Worm (Caenorhabditis elegans) whole organism, young adult: ENCODE data around the gene mmad-1.
A peak's percentile ranks its signal among the peaks of the same experiment; 100 is the strongest.

ENCODE experiments used
- B0019.2 ChIP-seq: fragments of 200-800 bp; sonication (Bioruptor generic); conservative IDR thresholded peaks from 2 replicates; pipeline ENCODE4 v1.3.6; 2022; ENCODE audit warnings: missing genetic modification reagents, missing genetic modification characterization, missing compliant biosample characterization
- B0336.3 ChIP-seq: fragments of 200-800 bp; sonication (Bioruptor generic); IDR thresholded peaks from 2 replicates; pipeline ENCODE4 v1.3.6; 2022; ENCODE audit warnings: missing genetic modification characterization, missing compliant biosample characterization
- F57C9.4 ChIP-seq: sonication (generic microtip); optimal IDR thresholded peaks from 2 replicates; lab custom pipeline; 2017; ENCODE audit warnings: mild to moderate bottlenecking, missing genetic modification characterization, missing compliant biosample characterization
- Y53F4B.3 ChIP-seq: fragments of 200-800 bp; sonication (Bioruptor generic); IDR thresholded peaks from 2 replicates; pipeline ENCODE4 v1.3.6; 2022; ENCODE audit warnings: missing genetic modification reagents, missing genetic modification characterization, missing compliant biosample characterization
- Y53G8AR.9 ChIP-seq: fragments of 200-800 bp; sonication (Bioruptor generic); conservative IDR thresholded peaks from 2 replicates; pipeline ENCODE4 v1.3.6; 2022; ENCODE audit warnings: missing genetic modification reagents, missing genetic modification characterization, missing compliant biosample characterization
- Y56A3A.18 ChIP-seq: fragments of 200-800 bp; sonication (Bioruptor generic); IDR thresholded peaks from 2 replicates; pipeline ENCODE4 v1.3.6; 2022; ENCODE audit warnings: missing genetic modification reagents, missing genetic modification characterization, missing compliant biosample characterization
- ZK185.1 ChIP-seq: sonication (generic microtip); optimal IDR thresholded peaks from 2 replicates; lab custom pipeline; 2016; ENCODE audit warnings: mild to moderate bottlenecking, missing genetic modification characterization, missing compliant biosample characterization; ENCODE audit not compliant: poor library complexity, severe bottlenecking
- ama-1 ChIP-seq, 3 experiments: fragments of 150-350 bp in 1 of 3; sonication (generic microtip) in 2 of 3; optimal IDR thresholded peaks; 2 replicates each; lab custom pipeline; 2014 to 2018; ENCODE audit warnings: missing biosample characterization in 2 of 3, missing genetic modification characterization in 2 of 3, missing genetic modification reagents in 2 of 3
- atf-7 ChIP-seq: sonication (generic microtip); optimal IDR thresholded peaks from 2 replicates; lab custom pipeline; 2017; ENCODE audit warnings: mild to moderate bottlenecking, missing genetic modification characterization, missing compliant biosample characterization
- attf-5 ChIP-seq: fragments of 200-800 bp; sonication (Bioruptor generic); optimal IDR thresholded peaks from 2 replicates; lab custom pipeline; 2018; ENCODE audit warnings: mild to moderate bottlenecking, missing genetic modification characterization, missing compliant biosample characterization
- ccch-3 ChIP-seq: fragments of 200-800 bp; sonication (Bioruptor generic); optimal IDR thresholded peaks from 2 replicates; lab custom pipeline; 2018; ENCODE audit warnings: mild to moderate bottlenecking, missing genetic modification characterization, missing compliant biosample characterization
- cebp-1 ChIP-seq, 2 experiments: fragments of 200-800 bp in 1 of 2; sonication (Bioruptor generic) in 1 of 2; sonication (generic microtip) in 1 of 2; IDR thresholded peaks in 1 of 2; optimal IDR thresholded peaks in 1 of 2; 2 replicates each; pipeline versions ENCODE4 v1.3.6 to Lab custom; 2017 to 2022; ENCODE audit warnings: missing compliant biosample characterization in 2 of 2, missing genetic modification characterization in 2 of 2, mild to moderate bottlenecking in 1 of 2, missing genetic modification reagents in 1 of 2, moderate library complexity in 1 of 2
- ceh-58 ChIP-seq: fragments of 200-800 bp; sonication (Bioruptor generic); IDR thresholded peaks from 2 replicates; pipeline ENCODE4 v1.3.6; 2022; ENCODE audit warnings: missing genetic modification characterization, missing compliant biosample characterization
- chd-7 ChIP-seq: sonication (generic microtip); optimal IDR thresholded peaks from 2 replicates; lab custom pipeline; 2016; ENCODE audit warnings: mild to moderate bottlenecking, missing genetic modification characterization, moderate library complexity, missing compliant biosample characterization
- dox-1 ChIP-seq: fragments of 200-800 bp; sonication (Bioruptor generic); IDR thresholded peaks from 2 replicates; pipeline ENCODE4 v1.3.6; 2022; ENCODE audit warnings: missing genetic modification reagents, missing genetic modification characterization, missing compliant biosample characterization
- efl-1 ChIP-seq: fragments of 150-350 bp; optimal IDR thresholded peaks from 2 replicates; lab custom pipeline; 2014; ENCODE audit warnings: missing biosample characterization, missing genetic modification reagents, missing genetic modification characterization
- ekl-4 ChIP-seq: fragments of 200-800 bp; sonication (Bioruptor generic); IDR thresholded peaks from 2 replicates; pipeline ENCODE4 v1.3.6; 2022; ENCODE audit warnings: missing genetic modification reagents, missing genetic modification characterization, missing compliant biosample characterization
- ets-4 ChIP-seq: fragments of 200-800 bp; sonication (Bioruptor generic); optimal IDR thresholded peaks from 2 replicates; lab custom pipeline; 2018; ENCODE audit warnings: mild to moderate bottlenecking, missing genetic modification characterization, missing compliant biosample characterization
- him-1 ChIP-seq: sonication (generic microtip); optimal IDR thresholded peaks from 2 replicates; lab custom pipeline; 2016; ENCODE audit warnings: missing genotype, missing genetic modification reagents, missing genetic modification characterization, missing compliant biosample characterization
- hlh-12 ChIP-seq: sonication (generic microtip); optimal IDR thresholded peaks from 2 replicates; lab custom pipeline; 2016; ENCODE audit warnings: missing genetic modification characterization, missing compliant biosample characterization
- hmg-1.2 ChIP-seq: fragments of 200-800 bp; sonication (Bioruptor generic); IDR thresholded peaks from 2 replicates; pipeline ENCODE4 v1.3.6; 2022; ENCODE audit warnings: missing genetic modification reagents, missing genetic modification characterization, missing compliant biosample characterization
- hmg-20 ChIP-seq: fragments of 200-800 bp; sonication (Bioruptor generic); IDR thresholded peaks from 2 replicates; pipeline ENCODE4 v1.3.6; 2022; ENCODE audit warnings: missing genetic modification reagents, missing genetic modification characterization, missing compliant biosample characterization
- hsf-1 ChIP-seq: fragments of 200-800 bp; sonication (Bioruptor generic); IDR thresholded peaks from 2 replicates; pipeline ENCODE4 v1.3.6; 2022; ENCODE audit warnings: missing genetic modification reagents, missing genetic modification characterization, missing compliant biosample characterization
- let-607 ChIP-seq, 2 experiments: fragments of 200-800 bp in 1 of 2; sonication (Bioruptor generic) in 1 of 2; sonication (generic microtip) in 1 of 2; optimal IDR thresholded peaks; 2 replicates each; lab custom pipeline; 2016 to 2018; ENCODE audit warnings: mild to moderate bottlenecking in 2 of 2, missing compliant biosample characterization in 2 of 2, missing genetic modification characterization in 2 of 2, moderate library complexity in 2 of 2, missing genotype in 1 of 2
- lin-26 ChIP-seq: fragments of 200-800 bp; sonication (Bioruptor generic); IDR thresholded peaks from 2 replicates; pipeline ENCODE4 v1.3.6; 2022; ENCODE audit warnings: missing genetic modification reagents, missing genetic modification characterization, missing compliant biosample characterization
- madf-10 ChIP-seq: sonication (generic microtip); optimal IDR thresholded peaks from 2 replicates; lab custom pipeline; 2016; ENCODE audit warnings: mild to moderate bottlenecking, missing genetic modification characterization, missing compliant biosample characterization
- nfya-1 ChIP-seq: sonication (generic microtip); optimal IDR thresholded peaks from 2 replicates; lab custom pipeline; 2017; ENCODE audit warnings: antibody characterized with exemption, missing compliant biosample characterization, missing genetic modification characterization, borderline replicate concordance; ENCODE audit not compliant: insufficient read depth
- nfyb-1 ChIP-seq: fragments of 200-800 bp; sonication (Bioruptor generic); IDR thresholded peaks from 2 replicates; pipeline ENCODE4 v1.3.6; 2022; ENCODE audit warnings: missing genetic modification reagents, missing genetic modification characterization, missing compliant biosample characterization
- nhr-80 ChIP-seq: sonication (generic microtip); optimal IDR thresholded peaks from 2 replicates; lab custom pipeline; 2016; ENCODE audit warnings: missing genetic modification characterization, missing compliant biosample characterization
- pbrm-1 ChIP-seq: fragments of 200-800 bp; sonication (Bioruptor generic); IDR thresholded peaks from 2 replicates; pipeline ENCODE4 v1.3.6; 2022; ENCODE audit warnings: missing genetic modification reagents, missing genetic modification characterization, missing compliant biosample characterization
- repo-1 ChIP-seq: sonication (generic microtip); optimal IDR thresholded peaks from 2 replicates; lab custom pipeline; 2017; ENCODE audit warnings: mild to moderate bottlenecking, missing genetic modification characterization, missing compliant biosample characterization
- snpc-4 ChIP-seq, 5 experiments: fragments of 150-350 bp in 1 of 5; sonication (generic microtip) in 4 of 5; optimal IDR thresholded peaks; 2 replicates each; lab custom pipeline; 2014 to 2018; ENCODE audit warnings: missing genetic modification characterization in 5 of 5, missing biosample characterization in 3 of 5, antibody characterized with exemption in 2 of 5, mild to moderate bottlenecking in 2 of 5, missing compliant biosample characterization in 2 of 5, missing genotype in 2 of 5, moderate library complexity in 2 of 5, missing genetic modification reagents in 1 of 5
- tbp1 ChIP-seq: fragments of 200-800 bp; sonication (Bioruptor generic); optimal IDR thresholded peaks from 2 replicates; lab custom pipeline; 2018; ENCODE audit warnings: mild to moderate bottlenecking, missing genetic modification characterization, missing compliant biosample characterization
- tlf-1 ChIP-seq: fragments of 200-800 bp; sonication (Bioruptor generic); optimal IDR thresholded peaks from 2 replicates; lab custom pipeline; 2018; ENCODE audit warnings: mild to moderate bottlenecking, missing genetic modification characterization, missing compliant biosample characterization
- zim-3 ChIP-seq: sonication (generic microtip); optimal IDR thresholded peaks from 2 replicates; lab custom pipeline; 2017; ENCODE audit warnings: mild to moderate bottlenecking, missing genetic modification characterization, moderate library complexity, missing compliant biosample characterization
- ztf-25 ChIP-seq: fragments of 200-800 bp; sonication (Bioruptor generic); IDR thresholded peaks from 2 replicates; pipeline ENCODE4 v1.3.6; 2022; ENCODE audit warnings: missing genetic modification reagents, missing genetic modification characterization, missing compliant biosample characterization
- ztf-26 ChIP-seq: sonication (generic microtip); optimal IDR thresholded peaks from 2 replicates; lab custom pipeline; 2017; ENCODE audit warnings: missing genetic modification characterization, missing compliant biosample characterization
- ztf-3 ChIP-seq: fragments of 200-800 bp; sonication (Bioruptor generic); optimal IDR thresholded peaks from 2 replicates; lab custom pipeline; 2018; ENCODE audit warnings: mild to moderate bottlenecking, missing genetic modification characterization, missing compliant biosample characterization

mmad-1 gene

DNA sequence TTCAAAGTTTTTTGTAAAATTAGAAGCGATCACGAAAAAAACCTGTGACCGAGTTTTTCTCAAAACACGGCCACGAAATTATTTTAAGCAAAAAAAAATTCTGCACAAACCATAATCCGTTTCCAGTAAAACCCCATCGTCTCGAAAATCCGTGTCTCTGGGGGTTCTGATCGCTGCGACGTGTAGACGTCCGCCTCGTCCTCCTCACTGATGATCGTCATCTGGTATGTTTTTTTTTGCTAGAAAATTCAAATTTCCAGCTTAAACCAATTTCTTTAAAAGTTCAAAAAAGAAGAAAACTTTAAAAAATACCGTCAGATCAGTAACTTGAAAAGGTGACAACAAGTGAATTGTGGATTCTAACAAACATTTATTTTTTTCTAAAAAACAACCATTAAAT, 2.3 kb downstream of the mmad-1 start, which contains the start of gene Y76A2B.4:
Gene Y76A2B.4, minus strand, starts transcription at position 241 of the 400 bp plus-strand sequence.
- TF ChIP-seq ccch-3 (GFP tag; lab: Kevin White, UChicago) = no peak
- TF ChIP-seq ceh-58 (GFP tag; lab: Robert Waterston, UW) = no peak
- peak in 1 of 2 experiments; percentile 23 for TF ChIP-seq let-607 (tag; optimal IDR thresholded peaks at IDR 0.05; lab: Kevin White, UChicago)
- peak; percentile 32; the same call in 1 of the 2 replicates for TF ChIP-seq Y56A3A.18 (GFP tag; lab: Robert Waterston, UW)
- TF ChIP-seq zim-3 (tag; lab: Kevin White, UChicago) = peak; percentile 18
- TF ChIP-seq F57C9.4 (tag; lab: Kevin White, UChicago) = no peak
- TF ChIP-seq madf-10 = no peak
- peak; percentile 41 for TF ChIP-seq ztf-3 (GFP tag; lab: Kevin White, UChicago)
- TF ChIP-seq B0336.3 (GFP tag; lab: Robert Waterston, UW) = peak; percentile 48; the same call in 1 of the 2 replicates
- no peak for TF ChIP-seq Y53F4B.3 (GFP tag; lab: Robert Waterston, UW)
- TF ChIP-seq hlh-12 (tag; lab: Kevin White, UChicago) = no peak
- no peak for TF ChIP-seq efl-1 (GFP tag; lab: Kevin White, UChicago)
- no peak for TF ChIP-seq tlf-1
- 0 out of 2 replicates have a peak, but pooled peaks have one; percentile 8 for TF ChIP-seq dox-1
- TF ChIP-seq ama-1 (optimal IDR thresholded peaks at IDR 0.05; lab: Kevin White, UChicago) = peak; percentile 13
- TF ChIP-seq ama-1 (GFP tag; optimal IDR thresholded peaks at IDR 0.05; lab: Kevin White, UChicago) = no peak
- 0 out of 2 replicates have a peak, but pooled peaks have one; percentile 18 for TF ChIP-seq pbrm-1 (GFP tag; lab: Robert Waterston, UW)
- TF ChIP-seq ZK185.1 (tag; lab: Kevin White, UChicago) = peak; percentile 10
- peak; percentile 55; the same call in 1 of the 2 replicates for TF ChIP-seq ekl-4 (GFP tag; lab: Robert Waterston, UW)
- no peak for TF ChIP-seq cebp-1 (GFP tag; IDR thresholded peaks at IDR 0.05; lab: Robert Waterston, UW)
- peak; percentile 8 for TF ChIP-seq cebp-1 (tag; optimal IDR thresholded peaks at IDR 0.05; lab: Kevin White, UChicago)
- 0 out of 2 replicates have a peak, but pooled peaks have one; percentile 47 for TF ChIP-seq ztf-25 (GFP tag; lab: Robert Waterston, UW)
- TF ChIP-seq ztf-26 (tag; lab: Kevin White, UChicago) = peak; percentile 1
- TF ChIP-seq nfya-1 (tag; lab: Kevin White, UChicago) = no peak
- no peak for TF ChIP-seq lin-26 (GFP tag; lab: Robert Waterston, UW)
- TF ChIP-seq repo-1 = peak; percentile 57
- peak; percentile 79; the same call in 1 of the 2 replicates for TF ChIP-seq Y53G8AR.9 (GFP tag; lab: Robert Waterston, UW)
- peak; percentile 64 for TF ChIP-seq nfyb-1
- TF ChIP-seq B0019.2 (GFP tag; lab: Robert Waterston, UW) = no peak
- TF ChIP-seq atf-7 (tag; lab: Kevin White, UChicago) = peak; percentile 22
- TF ChIP-seq, all 124 proteins: peak for 17

- peak; percentile 33 for TF ChIP-seq tbp1 (GFP tag; lab: Kevin White, UChicago)
- TF ChIP-seq chd-7 = peak; percentile 20
- peak; percentile 93 for TF ChIP-seq nhr-80 (tag; lab: Kevin White, UChicago)
- peak; percentile 87 for TF ChIP-seq ets-4 (GFP tag; lab: Kevin White, UChicago)
- no peak for TF ChIP-seq Y53G8AR.9 (GFP tag; lab: Robert Waterston, UW)
- TF ChIP-seq hsf-1 (GFP tag; lab: Robert Waterston, UW) = 0 out of 2 replicates have a peak, but pooled peaks have one; percentile 48
- TF ChIP-seq attf-5 = peak; percentile 34
- peak; percentile 63; the same call in 1 of the 2 replicates for TF ChIP-seq hmg-1.2 (GFP tag; lab: Robert Waterston, UW)
- no peak for TF ChIP-seq him-1 (tag; lab: Kevin White, UChicago)
- TF ChIP-seq dox-1 = peak; percentile 74
- TF ChIP-seq cebp-1 (GFP tag; IDR thresholded peaks at IDR 0.05; lab: Robert Waterston, UW) = no peak
- peak; percentile 20 for TF ChIP-seq cebp-1 (tag; optimal IDR thresholded peaks at IDR 0.05; lab: Kevin White, UChicago)
- TF ChIP-seq snpc-4 (GFP tag; optimal IDR thresholded peaks at IDR 0.05; lab: Kevin White, UChicago) = no peak
- TF ChIP-seq snpc-4 (tag; optimal IDR thresholded peaks at IDR 0.05; lab: Kevin White, UChicago) = no peak
- TF ChIP-seq hmg-20 (GFP tag; lab: Robert Waterston, UW) = no peak
- TF ChIP-seq let-607 (tag; optimal IDR thresholded peaks at IDR 0.05; lab: Kevin White, UChicago) = peak in 1 of 2 experiments; percentile 56
- TF ChIP-seq zim-3 (tag; lab: Kevin White, UChicago) = peak; percentile 5
Observed at ce11 chrIII:13544593-13544992, 4.2 kb downstream of the mmad-1 start.
